Worm (Caenorhabditis elegans): ENCODE data around the gene lron-1.

lron-1 gene

DNA sequence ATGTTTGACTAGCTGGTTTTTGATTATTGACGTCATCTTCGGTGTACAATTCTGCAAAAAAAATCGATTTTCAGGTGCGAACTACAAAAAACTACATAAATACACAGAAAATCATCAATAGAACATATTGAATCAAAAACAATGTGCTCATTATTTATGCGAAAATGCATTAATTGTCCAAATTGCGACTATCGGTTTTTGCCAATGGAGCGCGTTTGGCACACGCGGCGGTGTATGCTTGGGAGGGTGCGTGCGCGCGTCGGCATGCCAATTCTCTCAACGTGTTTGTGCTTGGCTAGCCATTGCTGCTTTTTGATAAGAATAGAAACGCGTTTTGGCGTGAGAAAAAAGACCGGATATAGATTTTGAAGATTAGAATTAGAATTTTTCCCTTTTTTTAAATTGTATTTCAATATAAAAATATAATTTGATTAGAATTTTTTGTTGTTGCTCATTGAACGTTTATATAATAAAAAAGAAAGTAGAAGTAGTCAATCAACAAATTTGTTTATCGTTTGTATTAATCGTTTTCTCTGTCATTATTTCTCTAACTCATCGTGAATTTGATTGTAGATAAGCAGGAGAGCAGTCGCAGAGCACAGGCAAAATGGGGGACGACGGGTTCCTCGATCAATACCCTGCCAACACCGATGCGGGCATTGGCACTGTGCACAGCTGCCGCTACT lies 16.7 kb downstream of the lron-1 start, which contains the start of the genes C44H4.4 and tap-1 (continued):
- no peak for TF ChIP-seq R02D3.7 (tag; optimal IDR thresholded peaks at IDR 0.05)
- TF ChIP-seq tbx-2 (tag; optimal IDR thresholded peaks at IDR 0.05), result no peak
- no peak for TF ChIP-seq eor-1 (tag; optimal IDR thresholded peaks at IDR 0.05)
- TF ChIP-seq mml-1 (tag; optimal IDR thresholded peaks at IDR 0.05), result no peak
- TF ChIP-seq ceh-82 (tag; optimal IDR thresholded peaks at IDR 0.05), result no peak
- peak; percentile 59 for TF ChIP-seq elt-2 (tag; optimal IDR thresholded peaks at IDR 0.05)
- peak; percentile 51 for TF ChIP-seq lin-39 (tag; optimal IDR thresholded peaks at IDR 0.05)
- TF ChIP-seq nhr-67 (tag; optimal IDR thresholded peaks at IDR 0.05), result no peak
- peak; percentile 15 for TF ChIP-seq egl-5 (tag; optimal IDR thresholded peaks at IDR 0.05)

DNA sequence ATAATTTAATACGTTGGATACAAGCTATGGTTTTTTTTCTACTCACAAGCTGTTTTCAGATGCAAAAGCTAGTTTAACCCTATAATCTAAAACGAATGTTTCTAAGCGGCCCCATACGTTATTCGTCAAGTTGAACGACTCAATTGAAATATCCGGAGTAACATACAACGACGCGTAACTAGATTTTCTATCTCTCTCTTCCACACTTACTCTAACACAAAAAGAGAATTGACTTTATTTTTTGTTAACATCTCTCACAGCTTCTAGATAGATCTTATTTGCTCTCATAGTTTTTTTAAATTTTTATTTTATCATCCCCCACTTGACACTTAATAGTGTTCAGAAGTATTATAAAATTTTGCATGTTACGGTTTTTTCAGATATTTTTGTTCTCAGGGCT lies 20.7 kb downstream of the lron-1 start:
- TF ChIP-seq fkh-10 (GFP tag; optimal IDR thresholded peaks at IDR 0.05) (peak; percentile 91), aly-2 (tag; optimal IDR thresholded peaks at IDR 0.05) (no peak), pqm-1 (tag; optimal IDR thresholded peaks at IDR 0.05) (no peak), unc-62 (GFP tag; optimal IDR thresholded peaks at IDR 0.05) (no peak)

DNA sequence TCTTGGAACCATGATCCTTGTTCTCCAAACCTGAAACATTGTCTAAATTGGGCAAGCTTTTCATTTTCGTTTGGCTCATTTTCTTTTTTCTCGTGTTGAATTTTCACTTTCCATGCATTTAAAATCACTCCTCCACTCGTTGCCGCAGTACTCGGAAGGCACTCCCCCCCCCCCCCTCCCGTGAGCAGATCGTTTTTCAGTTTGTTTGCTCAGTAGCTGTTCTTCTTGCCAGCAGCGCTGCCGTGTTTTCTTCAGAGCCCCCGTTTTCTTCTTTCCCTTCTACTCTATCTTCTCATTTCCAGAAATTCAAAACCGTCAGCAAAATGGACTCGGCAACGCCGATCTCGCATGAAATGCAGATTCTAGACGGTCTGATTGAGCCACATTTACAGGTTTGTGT lies 22.3 kb downstream of the lron-1 start, which contains the start of gene C44H4.8:
Gene C44H4.8, plus strand, starts transcription at position 301 of the 400 bp plus-strand sequence.
- TF ChIP-seq ceh-82 (tag; optimal IDR thresholded peaks at IDR 0.05) (no peak), mdl-1 (tag; optimal IDR thresholded peaks at IDR 0.05) (no peak)

DNA sequence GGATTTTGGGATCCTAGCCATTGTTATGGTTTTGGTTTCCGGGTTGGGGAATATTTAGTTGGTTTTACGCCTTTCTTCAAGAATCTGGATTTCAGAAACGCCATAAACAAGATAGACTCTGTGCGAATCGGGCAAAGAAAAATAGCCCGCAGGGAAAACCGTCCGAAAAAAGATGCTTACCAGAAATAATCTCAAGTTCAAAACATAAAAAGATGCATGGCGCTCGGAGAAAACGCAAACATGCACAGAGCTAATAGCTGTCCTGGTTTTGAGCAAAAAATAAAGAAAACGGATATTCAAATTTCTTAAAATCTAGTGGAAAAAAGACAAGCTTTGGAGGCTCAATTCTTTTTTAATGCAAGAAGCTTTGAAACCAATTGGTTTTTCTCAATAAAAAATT lies 26.7 kb downstream of the lron-1 start, which contains the start of gene C44H4.6:
Gene C44H4.6, minus strand, starts transcription at position 101 of the 400 bp plus-strand sequence.
- no peak for TF ChIP-seq daf-12 (tag; optimal IDR thresholded peaks at IDR 0.05)
- TF ChIP-seq mml-1 (tag; optimal IDR thresholded peaks at IDR 0.05), result no peak
- TF ChIP-seq R02D3.7 (tag; optimal IDR thresholded peaks at IDR 0.05), result no peak
- TF ChIP-seq nhr-11 (tag; optimal IDR thresholded peaks at IDR 0.05), result no peak
- TF ChIP-seq hmg-11 (tag; optimal IDR thresholded peaks at IDR 0.05), result no peak
- no peak for TF ChIP-seq nhr-237 (tag; optimal IDR thresholded peaks at IDR 0.05)
- TF ChIP-seq fos-1 (tag; optimal IDR thresholded peaks at IDR 0.05), result no peak
- no peak for TF ChIP-seq nhr-67 (tag; optimal IDR thresholded peaks at IDR 0.05)
- no peak for TF ChIP-seq nhr-12 (tag; optimal IDR thresholded peaks at IDR 0.05)
- no peak for TF ChIP-seq unc-62 (GFP tag; optimal IDR thresholded peaks at IDR 0.05)
- TF ChIP-seq egl-5 (tag; optimal IDR thresholded peaks at IDR 0.05), result no peak
- no peak for TF ChIP-seq lsy-12 (tag; optimal IDR thresholded peaks at IDR 0.05)
- no peak for TF ChIP-seq zag-1 (tag; optimal IDR thresholded peaks at IDR 0.05)
- TF ChIP-seq mdl-1 (tag; optimal IDR thresholded peaks at IDR 0.05), result no peak

DNA sequence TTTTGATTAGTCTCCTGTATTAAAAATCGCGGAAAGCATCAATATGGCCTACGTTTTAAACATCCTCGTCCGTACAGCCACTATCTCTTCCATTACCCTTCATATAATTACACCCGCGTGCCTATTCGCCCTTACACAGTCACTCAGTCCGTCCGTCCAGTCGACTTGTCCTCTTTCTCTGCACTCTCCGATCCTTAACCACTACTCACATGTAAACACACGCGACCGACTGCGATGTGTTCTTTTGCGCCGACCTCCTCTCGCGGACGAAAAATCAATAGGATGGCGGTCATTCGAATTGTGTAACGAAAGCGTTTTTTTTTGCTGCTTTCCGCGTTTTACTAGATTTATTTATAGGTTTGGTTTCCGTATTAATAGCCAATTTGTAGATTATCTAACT lies 30.2 kb downstream of the lron-1 start, which contains the start of gene eor-2:
Gene eor-2, plus strand, starts transcription at position 342 of the 400 bp plus-strand sequence.
- TF ChIP-seq nhr-76 (tag; optimal IDR thresholded peaks at IDR 0.05) (no peak), eor-1 (tag; optimal IDR thresholded peaks at IDR 0.05) (no peak), nhr-25 (tag; optimal IDR thresholded peaks at IDR 0.05) (peak; percentile 95), nhr-11 (tag; optimal IDR thresholded peaks at IDR 0.05) (no peak), ZK546.5 (tag; optimal IDR thresholded peaks at IDR 0.05) (no peak), nhr-23 (tag; optimal IDR thresholded peaks at IDR 0.05) (peak; percentile 77), zag-1 (tag; optimal IDR thresholded peaks at IDR 0.05) (no peak), egl-5 (tag; optimal IDR thresholded peaks at IDR 0.05) (peak; percentile 79), lin-39 (tag; optimal IDR thresholded peaks at IDR 0.05) (peak; percentile 81), ceh-28 (tag; optimal IDR thresholded peaks at IDR 0.05) (peak; percentile 79), pqm-1 (tag; optimal IDR thresholded peaks at IDR 0.05) (peak; percentile 44), nhr-77 (tag; optimal IDR thresholded peaks at IDR 0.05) (no peak), fkh-2 (tag; optimal IDR thresholded peaks at IDR 0.05) (no peak), nhr-28 (tag; optimal IDR thresholded peaks at IDR 0.05) (no peak), nfya-1 (tag; optimal IDR thresholded peaks at IDR 0.05; ENCODE audit: insufficient read depth) (peak; percentile 92), mml-1 (tag; optimal IDR thresholded peaks at IDR 0.05) (no peak), aly-2 (tag; optimal IDR thresholded peaks at IDR 0.05) (no peak), elt-1 (tag; optimal IDR thresholded peaks at IDR 0.05) (no peak), hmg-11 (tag; optimal IDR thresholded peaks at IDR 0.05) (peak; percentile 93), elt-3 (tag; optimal IDR thresholded peaks at IDR 0.05) (no peak), tbx-2 (tag; optimal IDR thresholded peaks at IDR 0.05) (no peak), daf-12 (tag; optimal IDR thresholded peaks at IDR 0.05) (no peak), nhr-67 (tag; optimal IDR thresholded peaks at IDR 0.05) (no peak), snpc-4 (tag; optimal IDR thresholded peaks at IDR 0.05) (peak; percentile 86), elt-2 (tag; optimal IDR thresholded peaks at IDR 0.05) (peak; percentile 61), fos-1 (tag; optimal IDR thresholded peaks at IDR 0.05) (peak; percentile 17), ama-1 (optimal IDR thresholded peaks at IDR 0.05) (peak; percentile 17), pha-4 (tag; optimal IDR thresholded peaks at IDR 0.05) (peak; percentile 86), ceh-16 (tag; optimal IDR thresholded peaks at IDR 0.05) (peak; percentile 6), fkh-10 (GFP tag; optimal IDR thresholded peaks at IDR 0.05) (no peak), nhr-237 (tag; optimal IDR thresholded peaks at IDR 0.05) (no peak), jun-1 (tag; optimal IDR thresholded peaks at IDR 0.05) (peak; percentile 68), unc-62 (GFP tag; optimal IDR thresholded peaks at IDR 0.05) (peak; percentile 42), ztf-11 (tag; optimal IDR thresholded peaks at IDR 0.05) (no peak), lsy-12 (tag; optimal IDR thresholded peaks at IDR 0.05) (no peak), ztf-4 (tag; optimal IDR thresholded peaks at IDR 0.05) (peak; percentile 8), R02D3.7 (tag; optimal IDR thresholded peaks at IDR 0.05) (no peak), sea-2 (GFP tag; optimal IDR thresholded peaks at IDR 0.05) (peak; percentile 45), mdl-1 (tag; optimal IDR thresholded peaks at IDR 0.05) (peak; percentile 80)

All from whole organism, L3 larva.